Fruit fly (Drosophila melanogaster) whole organism, embryonic: ENCODE results near the gene THADA.

Source experiments
- Adf1 ChIP-seq: fragments of 200-800 bp; sonication (Bioruptor generic); IDR thresholded peaks from 2 replicates; pipeline ENCODE4 v1.3.6; 2022; ENCODE audit warnings: missing biosample characterization, missing genetic modification characterization
- Aef1 ChIP-seq: fragments of 200-800 bp; sonication (Bioruptor generic); IDR thresholded peaks from 3 replicates; pipeline ENCODE4 v1.3.6; 2022; ENCODE audit warnings: missing biosample characterization, missing genetic modification characterization
- Blimp-1 ChIP-seq: fragments of 200-800 bp; sonication (Bioruptor generic); optimal IDR thresholded peaks from 3 replicates; lab custom pipeline; 2018; ENCODE audit warnings: missing biosample characterization, missing genetic modification characterization, mild to moderate bottlenecking, moderate library complexity, missing genetic modification reagents
- CG10267 ChIP-seq: fragments of 200-800 bp; sonication (Bioruptor generic); optimal IDR thresholded peaks from 2 replicates; lab custom pipeline; 2018; ENCODE audit warnings: missing biosample characterization, mild to moderate bottlenecking, missing genetic modification characterization, moderate library complexity
- CG10565 ChIP-seq: fragments of 200-800 bp; sonication (Bioruptor generic); optimal IDR thresholded peaks from 3 replicates; lab custom pipeline; 2016; ENCODE audit warnings: missing biosample characterization, mild to moderate bottlenecking, missing genetic modification characterization
- CG12104 ChIP-seq: fragments of 200-800 bp; sonication (Bioruptor generic); optimal IDR thresholded peaks from 3 replicates; lab custom pipeline; 2016; ENCODE audit warnings: missing biosample characterization, missing genetic modification characterization
- CG13775 ChIP-seq: fragments of 200-800 bp; sonication (Bioruptor generic); optimal IDR thresholded peaks from 3 replicates; lab custom pipeline; 2017; ENCODE audit warnings: missing biosample characterization, mild to moderate bottlenecking, missing genetic modification characterization
- CG15601 ChIP-seq: fragments of 200-800 bp; sonication (Bioruptor generic); optimal IDR thresholded peaks from 3 replicates; lab custom pipeline; 2019; ENCODE audit warnings: missing biosample characterization, mild to moderate bottlenecking, missing genetic modification characterization, moderate library complexity
- CG1603 ChIP-seq: fragments of 200-800 bp; sonication (Bioruptor generic); optimal IDR thresholded peaks from 2 replicates; lab custom pipeline; 2019; ENCODE audit warnings: missing biosample characterization, mild to moderate bottlenecking, missing genetic modification characterization, moderate library complexity
- CG16863 ChIP-seq: fragments of 200-800 bp; sonication (Bioruptor generic); optimal IDR thresholded peaks from 3 replicates; lab custom pipeline; 2016; ENCODE audit warnings: missing biosample characterization, missing genetic modification characterization
- CG17186 ChIP-seq: fragments of 200-800 bp; sonication (Bioruptor generic); optimal IDR thresholded peaks from 3 replicates; lab custom pipeline; 2017; ENCODE audit warnings: missing biosample characterization, missing genetic modification reagents, missing genetic modification characterization
- CG1832 ChIP-seq: fragments of 200-800 bp; sonication (Bioruptor generic); optimal IDR thresholded peaks from 2 replicates; lab custom pipeline; 2017; ENCODE audit warnings: missing biosample characterization, mild to moderate bottlenecking, missing genetic modification characterization, inconsistent platforms
- CG2202 ChIP-seq: fragments of 200-800 bp; sonication (Bioruptor generic); optimal IDR thresholded peaks from 2 replicates; lab custom pipeline; 2018; ENCODE audit warnings: missing biosample characterization, mild to moderate bottlenecking, missing genetic modification characterization
- CG2875 ChIP-seq: fragments of 200-800 bp; sonication (Bioruptor generic); optimal IDR thresholded peaks from 2 replicates; lab custom pipeline; 2017; ENCODE audit warnings: missing biosample characterization, mild to moderate bottlenecking, missing genetic modification characterization, missing genetic modification reagents
- CG33213 ChIP-seq: fragments of 200-800 bp; sonication (Bioruptor generic); optimal IDR thresholded peaks from 3 replicates; lab custom pipeline; 2016; ENCODE audit warnings: missing biosample characterization, missing genetic modification characterization
- CG3726 ChIP-seq: fragments of 200-800 bp; sonication (Bioruptor generic); IDR thresholded peaks from 3 replicates; pipeline ENCODE4, ENCODE4 v1.3.6; 2022; ENCODE audit warnings: missing biosample characterization, missing genetic modification characterization
- CG6272 ChIP-seq: fragments of 200-800 bp; sonication (Bioruptor generic); IDR thresholded peaks from 2 replicates; pipeline ENCODE4 v1.3.6; 2022; ENCODE audit warnings: missing biosample characterization, missing genetic modification characterization
- CG7928 ChIP-seq: fragments of 200-800 bp; sonication (Bioruptor generic); optimal IDR thresholded peaks from 2 replicates; lab custom pipeline; 2017; ENCODE audit warnings: missing biosample characterization, mild to moderate bottlenecking, missing genetic modification characterization
- CHES-1-like ChIP-seq: fragments of 200-800 bp; sonication (Bioruptor generic); optimal IDR thresholded peaks from 2 replicates; lab custom pipeline; 2016; ENCODE audit warnings: missing biosample characterization, missing genetic modification characterization
- Chrac-16 ChIP-seq: fragments of 200-800 bp; sonication (Bioruptor generic); optimal IDR thresholded peaks from 3 replicates; lab custom pipeline; 2016; ENCODE audit warnings: missing biosample characterization, missing genetic modification characterization
- Fer1 ChIP-seq: fragments of 200-800 bp; sonication (Bioruptor generic); optimal IDR thresholded peaks from 2 replicates; lab custom pipeline; 2017; ENCODE audit warnings: missing biosample characterization, mild to moderate bottlenecking, missing genetic modification characterization
- Fer2 ChIP-seq: fragments of 200-800 bp; sonication (Bioruptor generic); optimal IDR thresholded peaks from 2 replicates; lab custom pipeline; 2018; ENCODE audit warnings: missing biosample characterization, mild to moderate bottlenecking, missing genetic modification characterization, moderate library complexity
- HLHmδ ChIP-seq: fragments of 200-800 bp; sonication (Bioruptor generic); optimal IDR thresholded peaks from 2 replicates; lab custom pipeline; 2018; ENCODE audit warnings: missing biosample characterization, mild to moderate bottlenecking, missing genetic modification characterization, moderate library complexity
- Lpt ChIP-seq: fragments of >200 bp; optimal IDR thresholded peaks from 2 replicates; lab custom pipeline; 2018; ENCODE audit warnings: missing biosample characterization, missing genetic modification characterization
- MTF-1 ChIP-seq: fragments of 200-800 bp; sonication (Bioruptor generic); optimal IDR thresholded peaks from 2 replicates; lab custom pipeline; 2018; ENCODE audit warnings: missing biosample characterization, mild to moderate bottlenecking, missing genetic modification characterization, borderline replicate concordance
- Mes4 ChIP-seq: fragments of 200-800 bp; sonication (Bioruptor generic); optimal IDR thresholded peaks from 2 replicates; lab custom pipeline; 2016; ENCODE audit warnings: missing biosample characterization, missing genetic modification characterization
- NK7.1 ChIP-seq: fragments of 200-800 bp; sonication (Bioruptor generic); optimal IDR thresholded peaks from 3 replicates; lab custom pipeline; 2016; ENCODE audit warnings: missing biosample characterization, missing genetic modification characterization
- Oaz ChIP-seq: fragments of 200-800 bp; sonication (Bioruptor generic); IDR thresholded peaks from 2 replicates; pipeline ENCODE4 v1.3.6; 2022; ENCODE audit warnings: missing biosample characterization, missing genetic modification characterization
- Ravus ChIP-seq: fragments of 200-800 bp; sonication (Bioruptor generic); IDR thresholded peaks from 2 replicates; pipeline ENCODE4 v1.3.6; 2022; ENCODE audit warnings: missing biosample characterization, missing genetic modification characterization
- Rfx ChIP-seq: fragments of 200-800 bp; sonication (Bioruptor generic); IDR thresholded peaks from 2 replicates; pipeline ENCODE4 v1.3.6; 2022; ENCODE audit warnings: missing biosample characterization, missing genetic modification characterization
- Rx ChIP-seq: fragments of 200-800 bp; sonication (Bioruptor generic); IDR thresholded peaks from 2 replicates; pipeline ENCODE4 v1.3.6; 2022; ENCODE audit warnings: missing biosample characterization, missing genetic modification characterization
- TFAM ChIP-seq: fragments of 200-800 bp; sonication (Bioruptor generic); optimal IDR thresholded peaks from 2 replicates; lab custom pipeline; 2017; ENCODE audit warnings: missing biosample characterization, missing genetic modification characterization, inconsistent platforms
- Usf ChIP-seq: fragments of 200-800 bp; sonication (Bioruptor generic); optimal IDR thresholded peaks from 2 replicates; lab custom pipeline; 2017; ENCODE audit warnings: missing genotype, missing biosample characterization, missing genetic modification characterization
- cg ChIP-seq: fragments of 200-800 bp; sonication (Bioruptor generic); optimal IDR thresholded peaks from 3 replicates; lab custom pipeline; 2019; ENCODE audit warnings: missing biosample characterization, mild to moderate bottlenecking, missing genetic modification characterization, moderate library complexity
- croc ChIP-seq: fragments of 200-800 bp; sonication (Bioruptor generic); conservative IDR thresholded peaks from 3 replicates; pipeline ENCODE4 v1.3.6; 2022; ENCODE audit warnings: missing biosample characterization, missing genetic modification characterization
- dmrt99B ChIP-seq: fragments of 200-800 bp; sonication (Bioruptor generic); optimal IDR thresholded peaks from 2 replicates; lab custom pipeline; 2018; ENCODE audit warnings: missing biosample characterization, mild to moderate bottlenecking, missing genetic modification characterization, moderate library complexity
- emc ChIP-seq: fragments of 200-800 bp; sonication (Bioruptor generic); optimal IDR thresholded peaks from 2 replicates; lab custom pipeline; 2016; ENCODE audit warnings: missing biosample characterization, missing genetic modification characterization
- exex ChIP-seq: fragments of 200-800 bp; sonication (Bioruptor generic); optimal IDR thresholded peaks from 4 replicates; lab custom pipeline; 2018; ENCODE audit warnings: missing biosample characterization, mild to moderate bottlenecking, missing genetic modification characterization, moderate library complexity
- fd102C ChIP-seq: fragments of 200-800 bp; sonication (Bioruptor generic); optimal IDR thresholded peaks from 2 replicates; lab custom pipeline; 2018; ENCODE audit warnings: missing biosample characterization, mild to moderate bottlenecking, missing genetic modification characterization, moderate library complexity
- fd3F ChIP-seq: fragments of 200-800 bp; sonication (Bioruptor generic); optimal IDR thresholded peaks from 2 replicates; lab custom pipeline; 2018; ENCODE audit warnings: missing biosample characterization, mild to moderate bottlenecking, missing genetic modification characterization, moderate library complexity
- fd64A ChIP-seq: fragments of 200-800 bp; sonication (Bioruptor generic); optimal IDR thresholded peaks from 3 replicates; lab custom pipeline; 2018; ENCODE audit warnings: missing biosample characterization, mild to moderate bottlenecking, missing genetic modification characterization
- fd96Cb ChIP-seq: fragments of 200-800 bp; sonication (Bioruptor generic); optimal IDR thresholded peaks from 2 replicates; lab custom pipeline; 2018; ENCODE audit warnings: missing biosample characterization, mild to moderate bottlenecking, missing genetic modification characterization, moderate library complexity
- fru ChIP-seq: fragments of >200 bp; optimal IDR thresholded peaks from 2 replicates; lab custom pipeline; 2017
- gsb-n ChIP-seq: fragments of 200-800 bp; sonication (Bioruptor generic); optimal IDR thresholded peaks from 3 replicates; lab custom pipeline; 2018; ENCODE audit warnings: missing biosample characterization, mild to moderate bottlenecking, missing genetic modification characterization
- pan ChIP-seq, 4 experiments: fragments of >200 bp in 3 of 4; fragments of 200-800 bp in 1 of 4; sonication (Bioruptor generic) in 1 of 4; optimal IDR thresholded peaks in 3 of 4; IDR thresholded peaks in 1 of 4; 2 replicates each; pipeline versions ENCODE4 v1.3.6 to Lab custom; 2017 to 2022; ENCODE audit warnings: missing biosample characterization in 2 of 4, missing genetic modification characterization in 2 of 4, mixed read lengths in 1 of 4
- pros ChIP-seq: fragments of 200-800 bp; sonication (Bioruptor generic); optimal IDR thresholded peaks from 3 replicates; lab custom pipeline; 2019; ENCODE audit warnings: missing biosample characterization, mild to moderate bottlenecking, missing genetic modification characterization, moderate library complexity
- tin ChIP-seq: fragments of 200-800 bp; sonication (Bioruptor generic); optimal IDR thresholded peaks from 3 replicates; lab custom pipeline; 2016; ENCODE audit warnings: missing biosample characterization, missing genetic modification characterization
- yki ChIP-seq: fragments of >200 bp; optimal IDR thresholded peaks from 3 replicates; lab custom pipeline; 2018
- zen ChIP-seq: fragments of 200-800 bp; sonication (Bioruptor generic); optimal IDR thresholded peaks from 3 replicates; lab custom pipeline; 2018; ENCODE audit warnings: missing biosample characterization, mild to moderate bottlenecking, missing genetic modification characterization, moderate library complexity

THADA gene

dm6 chrX:19846701-19847383, 18.5 kb downstream of the THADA start (continued):
- TF ChIP-seq tin (GFP tag; lab: Kevin White, UChicago) (peak; percentile 94), CG6272 (GFP tag; lab: Robert Waterston, UW) (peak; percentile 92), CG10267 (tag; lab: Kevin White, UChicago) (peak; percentile 85), Fer2 (peak; percentile 80), Blimp-1 (GFP tag; lab: Kevin White, UChicago) (peak; percentile 92), NK7.1 (peak; percentile 89), cg (GFP tag; lab: Kevin White, UChicago) (peak; percentile 83), CG1832 (GFP tag; lab: Kevin White, UChicago) (no peak), yki (no peak), Rx (peak; percentile 93), CG33213 (GFP tag; lab: Kevin White, UChicago) (peak; percentile 86), pros (GFP tag; lab: Kevin White, UChicago) (peak; percentile 78), fru (lab: Kevin White, UChicago) (no peak), croc (GFP tag; lab: Robert Waterston, UW) (peak; percentile 89), CG10565 (GFP tag; lab: Kevin White, UChicago) (no peak), HLHmδ (GFP tag; lab: Kevin White, UChicago) (no peak), exex (tag; lab: Kevin White, UChicago) (peak; percentile 66), CG1603 (tag; lab: Kevin White, UChicago) (peak; percentile 96), CG15601 (peak; percentile 90), Lpt (GFP tag; lab: Kevin White, UChicago) (no peak), TFAM (GFP tag; lab: Kevin White, UChicago) (peak; percentile 54), Rfx (peak; percentile 96), fd96Cb (tag; lab: Kevin White, UChicago) (peak; percentile 96), pan (optimal IDR thresholded peaks at IDR 0.05; lab: Kevin White, UChicago) (no peak), pan (GFP tag; optimal IDR thresholded peaks at IDR 0.05 in 1 of 2, IDR thresholded peaks at IDR 0.05 in 1 of 2) (peak in 1 of 2 experiments; percentile 96), Chrac-16 (GFP tag; lab: Kevin White, UChicago) (peak; percentile 95), Aef1 (peak; percentile 94), fd64A (GFP tag; lab: Kevin White, UChicago) (peak; percentile 93), Oaz (GFP tag; lab: Robert Waterston, UW) (peak; percentile 93), CHES-1-like (peak; percentile 95), CG13775 (GFP tag; lab: Kevin White, UChicago) (peak; percentile 89), Adf1 (GFP tag; lab: Robert Waterston, UW) (peak; percentile 67), Fer1 (GFP tag; lab: Kevin White, UChicago) (peak; percentile 94), gsb-n (tag; lab: Kevin White, UChicago) (peak; percentile 88), CG7928 (GFP tag; lab: Kevin White, UChicago) (peak; percentile 47), CG17186 (peak; percentile 79), CG12104 (GFP tag; lab: Kevin White, UChicago) (peak; percentile 86), dmrt99B (tag; lab: Kevin White, UChicago) (peak; percentile 96), fd102C (GFP tag; lab: Kevin White, UChicago) (peak; percentile 56), zen (peak; percentile 92), CG16863 (GFP tag; lab: Kevin White, UChicago) (peak; percentile 96), emc (peak; percentile 71), CG2202 (tag; lab: Kevin White, UChicago) (peak; percentile 91), Mes4 (GFP tag; lab: Kevin White, UChicago) (peak; percentile 93), CG3726 (GFP tag; lab: Robert Waterston, UW) (peak; percentile 92), Usf (GFP tag; lab: Kevin White, UChicago) (peak; percentile 76), fd3F (GFP tag; lab: Kevin White, UChicago) (peak; percentile 90), Ravus (GFP tag; lab: Robert Waterston, UW) (peak; percentile 82), MTF-1 (GFP tag; lab: Kevin White, UChicago) (peak; percentile 77), CG2875 (GFP tag; lab: Kevin White, UChicago) (peak; percentile 91)
